Worm (Caenorhabditis elegans): ENCODE results near the gene nhr-180.

nhr-180 gene

DNA sequence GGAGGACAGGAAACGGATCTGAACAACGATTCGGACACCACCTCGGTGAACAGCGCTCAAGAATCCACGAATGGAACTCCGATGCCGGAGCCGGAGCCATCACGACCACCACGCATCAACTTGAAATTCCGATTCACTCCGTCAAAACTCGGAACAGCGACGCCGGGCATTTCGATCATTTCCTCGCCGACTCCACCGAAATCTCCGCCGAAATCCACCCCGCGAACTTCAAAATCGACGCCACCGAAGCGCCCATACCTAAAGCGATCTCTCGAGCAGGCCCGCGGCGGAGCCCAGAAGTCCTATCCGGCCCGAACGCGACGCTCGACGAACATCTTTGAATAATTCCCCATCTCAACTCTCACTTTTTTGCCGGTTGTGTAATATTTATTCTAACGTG lies 22.2 kb upstream of the nhr-180 start:
- TF ChIP-seq ceh-14 (tag; optimal IDR thresholded peaks at IDR 0.05), result no peak
- TF ChIP-seq ceh-45 (GFP tag; IDR thresholded peaks at IDR 0.05), result no peak
- TF ChIP-seq unc-3 (GFP tag; conservative IDR thresholded peaks at IDR 0.05), result no peak
- TF ChIP-seq unc-3 (tag; optimal IDR thresholded peaks at IDR 0.05), result no peak
- no peak for TF ChIP-seq mec-3 (tag; optimal IDR thresholded peaks at IDR 0.05; ENCODE audit: borderline replicate concordance)
- no peak for TF ChIP-seq T23F11.4 (GFP tag; optimal IDR thresholded peaks at IDR 0.05)
- TF ChIP-seq fkh-6 (tag; optimal IDR thresholded peaks at IDR 0.05), result no peak

DNA sequence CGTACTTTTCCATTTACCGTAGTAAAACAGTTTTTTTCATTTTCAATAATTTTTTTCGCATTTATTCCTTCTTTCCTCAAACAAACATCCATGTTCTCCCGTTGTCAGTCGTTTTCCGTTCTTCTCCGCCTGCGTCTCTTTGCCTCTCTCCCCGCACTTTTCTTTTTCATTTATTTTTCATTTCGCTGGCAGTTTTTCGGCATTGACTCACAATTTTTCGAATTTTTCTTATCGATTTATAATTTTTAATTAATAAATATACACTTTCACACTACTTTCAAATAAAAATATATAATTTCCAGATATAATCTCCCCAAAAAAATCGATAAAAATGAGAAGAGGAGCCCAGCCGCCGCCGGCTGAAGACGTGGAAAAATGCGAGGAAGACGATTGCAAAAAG lies 20.1 kb upstream of the nhr-180 start, which contains the start of gene H25P19.1:
Gene H25P19.1, plus strand, starts transcription at position 301 of the 400 bp plus-strand sequence.
- TF ChIP-seq hlh-13 (GFP tag; optimal IDR thresholded peaks at IDR 0.05) (no peak), K09A11.1 (tag; optimal IDR thresholded peaks at IDR 0.05; ENCODE audit: insufficient read depth) (no peak), ceh-48 (tag; optimal IDR thresholded peaks at IDR 0.05) (peak; percentile 32), pha-2 (tag; optimal IDR thresholded peaks at IDR 0.05) (no peak)

DNA sequence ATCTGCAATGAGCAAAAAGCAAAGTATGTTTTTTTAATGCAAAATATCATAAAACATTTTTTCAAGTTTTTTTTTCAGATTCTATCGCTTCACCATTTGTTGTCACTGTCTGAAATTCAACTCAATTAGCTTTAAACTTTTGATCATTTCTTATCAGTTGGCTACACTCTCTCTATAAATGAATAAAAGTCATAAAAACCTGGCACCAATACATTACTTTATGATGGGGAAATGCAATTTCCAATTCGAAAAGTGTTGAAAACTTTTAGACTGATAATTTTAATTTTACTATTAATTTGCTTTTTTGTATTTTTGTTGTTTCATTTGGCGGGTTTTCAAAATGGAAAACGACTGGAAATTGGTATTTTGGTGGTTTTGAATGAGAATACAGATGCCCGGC lies 16.5 kb upstream of the nhr-180 start, which contains the start of gene F31F4.1:
Gene F31F4.1, plus strand, starts transcription at position 203 of the 400 bp plus-strand sequence.
- TF ChIP-seq ztf-16 (tag; optimal IDR thresholded peaks at IDR 0.05) (no peak), madf-2 (tag; optimal IDR thresholded peaks at IDR 0.05) (no peak), tbx-7 (tag; optimal IDR thresholded peaks at IDR 0.05) (no peak), ceh-19 (GFP tag; optimal IDR thresholded peaks at IDR 0.05) (no peak), elt-4 (tag; optimal IDR thresholded peaks at IDR 0.05) (no peak), unc-86 (tag; optimal IDR thresholded peaks at IDR 0.05) (no peak), ceh-22 (tag; optimal IDR thresholded peaks at IDR 0.05) (no peak), sdc-2 (tag; optimal IDR thresholded peaks at IDR 0.05) (no peak), unc-55 (GFP tag; optimal IDR thresholded peaks at IDR 0.05) (no peak), elt-2 (tag; optimal IDR thresholded peaks at IDR 0.05) (no peak), C38D4.7 (GFP tag; optimal IDR thresholded peaks at IDR 0.05) (no peak), sox-4 (tag; optimal IDR thresholded peaks at IDR 0.05) (no peak)

DNA sequence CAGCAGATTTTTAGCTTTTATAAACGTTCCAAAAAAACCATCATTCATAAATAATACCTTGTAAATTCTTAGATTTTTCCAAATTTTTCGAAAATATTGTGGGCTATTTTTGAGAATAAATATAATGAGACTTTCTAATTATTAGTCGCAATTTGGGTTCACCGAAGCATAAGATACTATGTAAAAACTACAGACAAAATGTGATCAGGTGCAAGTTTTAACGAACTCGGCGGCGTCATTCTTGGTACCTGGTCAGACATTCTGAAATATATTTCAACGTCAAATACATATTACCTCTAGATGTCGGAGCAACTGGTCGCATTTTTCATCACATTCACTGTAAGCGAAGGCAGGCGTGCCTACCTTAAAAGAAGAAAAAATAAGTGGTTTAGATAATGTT lies 14.7 kb upstream of the nhr-180 start, which contains the start of gene srx-23:
Gene srx-23, plus strand, starts transcription at position 301 of the 400 bp plus-strand sequence.
- TF ChIP-seq C38D4.7 (GFP tag; optimal IDR thresholded peaks at IDR 0.05) (no peak), ceh-30 (tag; optimal IDR thresholded peaks at IDR 0.05) (no peak)

DNA sequence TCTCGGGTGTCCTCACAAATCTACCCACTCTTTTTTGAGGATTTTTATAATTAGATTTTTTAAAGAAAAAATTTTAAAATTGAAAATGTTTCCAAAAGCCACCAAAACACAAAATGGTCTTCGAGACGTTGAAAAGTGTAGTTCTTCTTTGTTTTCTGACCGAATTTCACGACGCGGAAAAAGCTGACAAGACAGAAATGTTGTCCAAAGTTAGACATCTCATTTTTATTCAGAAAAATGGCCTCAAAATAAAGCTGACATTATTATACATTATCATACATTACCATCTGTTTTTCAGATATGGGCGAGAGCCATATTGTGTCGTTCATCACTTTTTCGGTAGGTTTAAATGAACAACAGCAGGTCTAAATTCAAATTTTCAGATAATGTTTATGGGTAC lies 12.4 kb upstream of the nhr-180 start, which contains the start of gene srx-22:
Gene srx-22, plus strand, starts transcription at position 301 of the 400 bp plus-strand sequence.
- TF ChIP-seq ceh-2 (tag; optimal IDR thresholded peaks at IDR 0.05), result no peak
- no peak for TF ChIP-seq ceh-45 (GFP tag; IDR thresholded peaks at IDR 0.05)
- no peak for TF ChIP-seq ceh-24 (tag; optimal IDR thresholded peaks at IDR 0.05)
- TF ChIP-seq gmeb-2 (tag; optimal IDR thresholded peaks at IDR 0.05), result no peak
- TF ChIP-seq pqm-1 (tag; optimal IDR thresholded peaks at IDR 0.05), result no peak
- TF ChIP-seq hlh-6 (tag; optimal IDR thresholded peaks at IDR 0.05), result no peak
- TF ChIP-seq tbx-7 (tag; optimal IDR thresholded peaks at IDR 0.05), result no peak
- no peak for TF ChIP-seq sox-2 (GFP tag; IDR thresholded peaks at IDR 0.05)
- no peak for TF ChIP-seq rnt-1 (tag; optimal IDR thresholded peaks at IDR 0.05)
- TF ChIP-seq pat-9 (tag; optimal IDR thresholded peaks at IDR 0.05), result no peak
- TF ChIP-seq T23F11.4 (GFP tag; optimal IDR thresholded peaks at IDR 0.05), result no peak
- no peak for TF ChIP-seq K02D7.2 (tag; optimal IDR thresholded peaks at IDR 0.05)
- TF ChIP-seq unc-3 (GFP tag; conservative IDR thresholded peaks at IDR 0.05), result no peak
- no peak for TF ChIP-seq unc-3 (tag; optimal IDR thresholded peaks at IDR 0.05)
- TF ChIP-seq pha-4 (tag; optimal IDR thresholded peaks at IDR 0.05), result no peak
- TF ChIP-seq C38D4.7 (GFP tag; optimal IDR thresholded peaks at IDR 0.05), result no peak
- no peak for TF ChIP-seq F13H6.1 (tag; optimal IDR thresholded peaks at IDR 0.05)
- no peak for TF ChIP-seq ceh-6 (GFP tag; optimal IDR thresholded peaks at IDR 0.05)
- no peak for TF ChIP-seq ama-1 (optimal IDR thresholded peaks at IDR 0.05)
- TF ChIP-seq nfya-1 (tag; optimal IDR thresholded peaks at IDR 0.05), result no peak
- TF ChIP-seq madf-2 (tag; optimal IDR thresholded peaks at IDR 0.05), result no peak

Measured in whole organism, late embryonic.